Worm (Caenorhabditis elegans): ENCODE results near the gene fat-7.
A peak's percentile ranks its signal among the peaks of the same experiment; 100 is the strongest.

Gene fat-7

DNA sequence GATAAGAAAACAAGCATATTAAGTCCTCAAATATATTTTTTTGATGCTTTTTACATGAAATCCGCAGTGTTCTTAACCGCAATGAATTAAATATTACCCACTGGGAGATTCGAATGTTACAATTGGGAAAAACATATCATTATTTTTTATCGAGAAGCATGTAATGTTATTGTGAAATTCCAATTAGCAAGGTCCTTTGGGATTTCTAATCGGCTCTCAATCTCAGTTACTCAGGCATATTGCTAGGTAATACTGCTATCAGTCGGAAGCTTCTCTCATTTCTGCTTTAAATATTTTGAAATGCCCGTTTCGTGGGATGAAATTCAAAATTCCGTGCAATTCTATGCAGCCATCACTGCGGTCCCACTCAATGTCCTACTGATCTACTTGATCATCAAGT, 6.4 kb upstream of the fat-7 start, which contains the start of gene str-204:
str-204 (plus strand) TSS at position 301 of the 400 bp plus-strand sequence.
- no peak for TF ChIP-seq ztf-11 (tag; optimal IDR thresholded peaks at IDR 0.05)
- TF ChIP-seq mml-1 (tag; optimal IDR thresholded peaks at IDR 0.05) = no peak
- no peak for TF ChIP-seq lin-15B (tag; optimal IDR thresholded peaks at IDR 0.05)

DNA sequence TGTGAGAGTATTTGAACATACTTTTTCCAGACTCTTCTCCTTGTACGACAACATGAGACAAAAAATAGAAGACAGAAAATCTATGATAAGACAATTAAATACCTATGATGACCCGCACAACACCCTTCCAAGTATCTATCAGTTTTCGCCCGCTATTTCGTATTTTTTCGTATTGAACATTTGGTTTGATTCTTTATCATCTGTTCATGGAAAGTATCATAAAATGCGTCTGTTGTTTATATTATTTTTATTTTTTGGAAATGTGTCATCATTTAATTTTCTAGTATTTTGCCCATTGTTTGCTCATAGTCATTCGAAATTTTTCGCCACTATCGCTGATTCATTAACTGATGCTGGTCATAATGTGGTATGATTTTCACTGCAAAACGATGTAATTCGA, 4.1 kb upstream of the fat-7 start, which contains the start of gene ugt-39:
ugt-39 (plus strand) TSS at position 54 of the 400 bp plus-strand sequence.
- TF ChIP-seq elt-1 (tag; optimal IDR thresholded peaks at IDR 0.05) = no peak
- TF ChIP-seq pqm-1 (tag; optimal IDR thresholded peaks at IDR 0.05) = peak; percentile 69
- no peak for TF ChIP-seq ztf-4 (tag; optimal IDR thresholded peaks at IDR 0.05)
- TF ChIP-seq mdl-1 (tag; optimal IDR thresholded peaks at IDR 0.05) = no peak
- no peak for TF ChIP-seq snpc-4 (tag; optimal IDR thresholded peaks at IDR 0.05)
- no peak for TF ChIP-seq sea-2 (GFP tag; optimal IDR thresholded peaks at IDR 0.05)
- TF ChIP-seq pha-4 (tag; optimal IDR thresholded peaks at IDR 0.05) = no peak
- TF ChIP-seq lsy-12 (tag; optimal IDR thresholded peaks at IDR 0.05) = no peak
- TF ChIP-seq lin-15B (tag; optimal IDR thresholded peaks at IDR 0.05) = no peak
- TF ChIP-seq skn-1 (tag; optimal IDR thresholded peaks at IDR 0.05) = peak; percentile 38
- TF ChIP-seq ceh-28 (tag; optimal IDR thresholded peaks at IDR 0.05) = no peak
- peak; percentile 61 for TF ChIP-seq elt-2 (tag; optimal IDR thresholded peaks at IDR 0.05)
- no peak for TF ChIP-seq daf-12 (tag; optimal IDR thresholded peaks at IDR 0.05)
- no peak for TF ChIP-seq nhr-23 (tag; optimal IDR thresholded peaks at IDR 0.05)
- TF ChIP-seq unc-39 (tag; optimal IDR thresholded peaks at IDR 0.05) = no peak
- TF ChIP-seq nhr-67 (tag; optimal IDR thresholded peaks at IDR 0.05) = no peak
- no peak for TF ChIP-seq nhr-77 (tag; optimal IDR thresholded peaks at IDR 0.05)
- no peak for TF ChIP-seq ztf-11 (tag; optimal IDR thresholded peaks at IDR 0.05)
- TF ChIP-seq hmg-11 (tag; optimal IDR thresholded peaks at IDR 0.05) = no peak
- TF ChIP-seq nhr-11 (tag; optimal IDR thresholded peaks at IDR 0.05) = no peak
- TF ChIP-seq aly-2 (tag; optimal IDR thresholded peaks at IDR 0.05) = no peak
- no peak for TF ChIP-seq fkh-10 (GFP tag; optimal IDR thresholded peaks at IDR 0.05)
- TF ChIP-seq R02D3.7 (tag; optimal IDR thresholded peaks at IDR 0.05) = no peak
- TF ChIP-seq nhr-43 (tag; optimal IDR thresholded peaks at IDR 0.05; ENCODE audit: poor library complexity, severe bottlenecking) = no peak

DNA sequence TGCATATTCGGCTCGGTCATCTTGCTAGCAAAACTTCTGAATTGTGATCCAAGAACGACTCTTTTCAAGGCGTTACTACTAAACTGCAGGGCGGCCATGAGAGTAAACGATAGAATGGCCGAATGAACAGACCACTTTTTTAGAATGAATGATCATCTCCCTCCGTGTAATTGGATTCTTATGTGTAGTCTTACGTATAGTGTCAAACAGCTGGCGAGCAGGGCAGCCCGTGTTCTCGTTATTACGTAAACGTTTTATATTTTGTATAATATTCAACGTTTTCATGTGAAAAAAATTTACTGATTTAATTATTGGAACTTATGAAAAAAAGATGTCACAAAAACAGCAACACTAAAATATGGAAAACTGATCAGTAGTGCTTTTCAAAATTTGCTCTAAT, 3.1 kb upstream of the fat-7 start, which contains the start of gene F10D2.10:
F10D2.10 (minus strand) TSS at position 101 of the 400 bp plus-strand sequence.
- no peak for TF ChIP-seq nhr-76 (tag; optimal IDR thresholded peaks at IDR 0.05)
- TF ChIP-seq eor-1 (tag; optimal IDR thresholded peaks at IDR 0.05) = no peak
- TF ChIP-seq hmg-11 (tag; optimal IDR thresholded peaks at IDR 0.05) = no peak

DNA sequence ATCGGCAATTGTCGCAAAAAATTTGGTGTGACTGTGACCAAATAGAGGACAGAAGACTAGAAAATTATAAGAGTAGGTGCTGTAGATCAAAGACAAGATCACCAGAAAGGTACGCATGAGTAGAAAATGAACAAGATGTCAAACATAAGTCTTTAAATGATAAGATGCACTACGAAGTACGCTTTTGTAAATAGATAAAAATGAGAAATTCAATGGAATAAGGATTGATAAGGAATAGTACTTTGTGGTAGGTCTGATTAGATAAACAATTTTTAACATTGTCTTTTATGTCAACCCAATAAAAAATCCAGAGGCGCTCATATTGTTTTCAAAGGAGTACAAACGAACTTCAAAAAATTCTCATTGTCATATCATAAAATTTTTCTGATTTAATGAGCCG, 2.4 kb downstream of the fat-7 start, which contains the start of gene F10D2.8:
F10D2.8 (minus strand) TSS at position 145 of the 400 bp plus-strand sequence.
- TF ChIP-seq lin-39 (tag; optimal IDR thresholded peaks at IDR 0.05) (no peak), lin-15B (tag; optimal IDR thresholded peaks at IDR 0.05) (no peak), nfya-1 (tag; optimal IDR thresholded peaks at IDR 0.05; ENCODE audit: insufficient read depth) (no peak), elt-2 (tag; optimal IDR thresholded peaks at IDR 0.05) (peak; percentile 89), nhr-237 (tag; optimal IDR thresholded peaks at IDR 0.05) (no peak), pha-4 (tag; optimal IDR thresholded peaks at IDR 0.05) (peak; percentile 35), R02D3.7 (tag; optimal IDR thresholded peaks at IDR 0.05) (no peak), hmg-11 (tag; optimal IDR thresholded peaks at IDR 0.05) (no peak), nhr-43 (tag; optimal IDR thresholded peaks at IDR 0.05; ENCODE audit: poor library complexity, severe bottlenecking) (no peak), pqm-1 (tag; optimal IDR thresholded peaks at IDR 0.05) (peak; percentile 95), jun-1 (tag; optimal IDR thresholded peaks at IDR 0.05) (peak; percentile 21)

DNA sequence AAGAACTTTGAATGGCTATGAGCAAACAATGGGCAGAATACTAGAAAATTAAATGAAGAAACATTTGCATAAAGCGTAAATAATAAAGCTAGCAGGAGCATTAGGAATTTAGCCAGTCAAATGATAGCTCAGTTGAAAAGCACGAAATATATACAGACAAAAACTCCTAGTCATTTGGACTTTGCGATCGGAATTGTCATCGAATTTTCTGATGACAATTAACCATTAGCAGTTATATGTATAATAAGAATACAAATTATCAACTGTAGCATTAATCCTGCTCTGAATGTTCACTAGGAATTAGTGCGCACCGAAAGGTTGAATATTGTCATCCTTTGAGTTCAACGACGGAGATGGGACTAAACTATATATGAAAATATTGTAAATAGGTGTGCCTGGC, 5.6 kb downstream of the fat-7 start, which contains the start of gene ugt-38:
ugt-38 (minus strand) TSS at position 101 of the 400 bp plus-strand sequence.
- TF ChIP-seq nhr-77 (tag; optimal IDR thresholded peaks at IDR 0.05) (no peak), hmg-11 (tag; optimal IDR thresholded peaks at IDR 0.05) (no peak), nhr-28 (tag; optimal IDR thresholded peaks at IDR 0.05) (no peak), egl-27 (tag; optimal IDR thresholded peaks at IDR 0.05) (no peak), fos-1 (tag; optimal IDR thresholded peaks at IDR 0.05) (no peak), nhr-12 (tag; optimal IDR thresholded peaks at IDR 0.05) (no peak), nhr-11 (tag; optimal IDR thresholded peaks at IDR 0.05) (no peak), elt-1 (tag; optimal IDR thresholded peaks at IDR 0.05) (no peak), ceh-16 (tag; optimal IDR thresholded peaks at IDR 0.05) (no peak), aly-2 (tag; optimal IDR thresholded peaks at IDR 0.05) (no peak), ceh-82 (tag; optimal IDR thresholded peaks at IDR 0.05) (no peak)

Data from whole organism, L3 larva.